Worm (Caenorhabditis elegans): ENCODE results near the gene stt-3.

The stt-3 gene

ce11 chrIII:6207046-6207445 lies 41.4 kb upstream of the stt-3 start:
- no peak for TF ChIP-seq ZK546.5 (tag; optimal IDR thresholded peaks at IDR 0.05)
- no peak for TF ChIP-seq fkh-10 (GFP tag; optimal IDR thresholded peaks at IDR 0.05)
- TF ChIP-seq nhr-25 (tag; optimal IDR thresholded peaks at IDR 0.05) = no peak
- TF ChIP-seq unc-39 (tag; optimal IDR thresholded peaks at IDR 0.05) = no peak
- no peak for TF ChIP-seq nhr-237 (tag; optimal IDR thresholded peaks at IDR 0.05)
- no peak for TF ChIP-seq nhr-12 (tag; optimal IDR thresholded peaks at IDR 0.05)
- no peak for TF ChIP-seq hmg-11 (tag; optimal IDR thresholded peaks at IDR 0.05)
- TF ChIP-seq ztf-4 (tag; optimal IDR thresholded peaks at IDR 0.05) = no peak
- TF ChIP-seq lin-15B (tag; optimal IDR thresholded peaks at IDR 0.05) = no peak
- no peak for TF ChIP-seq elt-2 (tag; optimal IDR thresholded peaks at IDR 0.05)
- TF ChIP-seq elt-3 (tag; optimal IDR thresholded peaks at IDR 0.05) = no peak
- TF ChIP-seq mdl-1 (tag; optimal IDR thresholded peaks at IDR 0.05) = no peak
- no peak for TF ChIP-seq ceh-28 (tag; optimal IDR thresholded peaks at IDR 0.05)
- no peak for TF ChIP-seq sea-2 (GFP tag; optimal IDR thresholded peaks at IDR 0.05)
- no peak for TF ChIP-seq unc-62 (GFP tag; optimal IDR thresholded peaks at IDR 0.05)
- no peak for TF ChIP-seq daf-12 (tag; optimal IDR thresholded peaks at IDR 0.05)
- TF ChIP-seq nhr-11 (tag; optimal IDR thresholded peaks at IDR 0.05) = no peak
- TF ChIP-seq lin-39 (tag; optimal IDR thresholded peaks at IDR 0.05) = no peak
- no peak for TF ChIP-seq nhr-28 (tag; optimal IDR thresholded peaks at IDR 0.05)

- TF ChIP-seq unc-62 (GFP tag; optimal IDR thresholded peaks at IDR 0.05) = no peak
- no peak for TF ChIP-seq nfya-1 (tag; optimal IDR thresholded peaks at IDR 0.05; ENCODE audit: insufficient read depth)
- no peak for TF ChIP-seq nhr-23 (tag; optimal IDR thresholded peaks at IDR 0.05)
- TF ChIP-seq egl-27 (tag; optimal IDR thresholded peaks at IDR 0.05) = no peak
- TF ChIP-seq nhr-25 (tag; optimal IDR thresholded peaks at IDR 0.05) = peak; percentile 28
- peak; percentile 18 for TF ChIP-seq elt-2 (tag; optimal IDR thresholded peaks at IDR 0.05)
- no peak for TF ChIP-seq ceh-28 (tag; optimal IDR thresholded peaks at IDR 0.05)
- TF ChIP-seq ama-1 (optimal IDR thresholded peaks at IDR 0.05) = no peak
- no peak for TF ChIP-seq tbx-2 (tag; optimal IDR thresholded peaks at IDR 0.05)
- no peak for TF ChIP-seq lin-39 (tag; optimal IDR thresholded peaks at IDR 0.05)
- TF ChIP-seq unc-39 (tag; optimal IDR thresholded peaks at IDR 0.05) = no peak
- no peak for TF ChIP-seq sea-2 (GFP tag; optimal IDR thresholded peaks at IDR 0.05)
- no peak for TF ChIP-seq ceh-9 (tag; optimal IDR thresholded peaks at IDR 0.05)
Observed at ce11 chrIII:6207881-6208280, 40.6 kb upstream of the stt-3 start, which contains the start of gene C23G10.2. Gene C23G10.2, plus strand, starts transcription at chrIII:6208064.

- TF ChIP-seq skn-1 (tag; optimal IDR thresholded peaks at IDR 0.05) (no peak), elt-2 (tag; optimal IDR thresholded peaks at IDR 0.05) (no peak), elt-3 (tag; optimal IDR thresholded peaks at IDR 0.05) (no peak), elt-1 (tag; optimal IDR thresholded peaks at IDR 0.05) (no peak)
Observed at ce11 chrIII:6208984-6209383, 39.5 kb upstream of the stt-3 start, which contains the start of gene C23G10.1. Gene C23G10.1, plus strand, starts transcription at chrIII:6209284.

- no peak for TF ChIP-seq eor-1 (tag; optimal IDR thresholded peaks at IDR 0.05)
- no peak for TF ChIP-seq sea-2 (GFP tag; optimal IDR thresholded peaks at IDR 0.05)
- no peak for TF ChIP-seq fos-1 (tag; optimal IDR thresholded peaks at IDR 0.05)
- no peak for TF ChIP-seq daf-12 (tag; optimal IDR thresholded peaks at IDR 0.05)
- TF ChIP-seq ceh-28 (tag; optimal IDR thresholded peaks at IDR 0.05) = no peak
- TF ChIP-seq egl-27 (tag; optimal IDR thresholded peaks at IDR 0.05) = no peak
- no peak for TF ChIP-seq mml-1 (tag; optimal IDR thresholded peaks at IDR 0.05)
- no peak for TF ChIP-seq ztf-4 (tag; optimal IDR thresholded peaks at IDR 0.05)
- no peak for TF ChIP-seq mdl-1 (tag; optimal IDR thresholded peaks at IDR 0.05)
- no peak for TF ChIP-seq jun-1 (tag; optimal IDR thresholded peaks at IDR 0.05)
- TF ChIP-seq lin-39 (tag; optimal IDR thresholded peaks at IDR 0.05) = no peak
- no peak for TF ChIP-seq nhr-77 (tag; optimal IDR thresholded peaks at IDR 0.05)
- no peak for TF ChIP-seq ceh-82 (tag; optimal IDR thresholded peaks at IDR 0.05)
Observed at ce11 chrIII:6210215-6210822, 38.1 kb upstream of the stt-3 start.

- TF ChIP-seq ceh-16 (tag; optimal IDR thresholded peaks at IDR 0.05) (no peak), ztf-4 (tag; optimal IDR thresholded peaks at IDR 0.05) (no peak), jun-1 (tag; optimal IDR thresholded peaks at IDR 0.05) (no peak), sea-2 (GFP tag; optimal IDR thresholded peaks at IDR 0.05) (no peak)
Observed at ce11 chrIII:6213915-6214314, 34.5 kb upstream of the stt-3 start, which contains the start of gene C23G10.10. Gene C23G10.10, minus strand, starts transcription at chrIII:6214015.

Data from whole organism, L3 larva.